Fruit fly (Drosophila melanogaster): ENCODE results near the gene CG34134.
A peak's percentile ranks its signal among the peaks of the same experiment; 100 is the strongest.

- TF ChIP-seq svp (GFP tag) (peak; percentile 100), CG3919 (GFP tag; optimal IDR thresholded peaks at IDR 0.05) (peak; percentile 100), CG6808 (GFP tag; optimal IDR thresholded peaks at IDR 0.05) (peak; percentile 92), CG16779 (tag; optimal IDR thresholded peaks at IDR 0.05) (peak; percentile 91), CG4318 (GFP tag; optimal IDR thresholded peaks at IDR 0.05) (no peak), salr (GFP tag; optimal IDR thresholded peaks at IDR 0.05) (peak; percentile 92 to 99), Eip93F (GFP tag; optimal IDR thresholded peaks at IDR 0.05) (peak; percentile 99), Sox102F (GFP tag; optimal IDR thresholded peaks at IDR 0.05) (peak; percentile 94), Eip75B (GFP tag; optimal IDR thresholded peaks at IDR 0.05) (peak; percentile 98)
Measured at dm6 chr2L:8204996-8205567, 14.5 kb upstream of the CG34134 start, which contains the start of gene SLC5A11.

Measured in whole organism, prepupa.